Worm (Caenorhabditis elegans): Measurements from ENCODE around the gene cutl-24.

ce11 chrIV:187336-187735 is 22.5 kb downstream of the cutl-24 start:
- TF ChIP-seq tab-1 (GFP tag; IDR thresholded peaks at IDR 0.05) (no peak), ref-1 (GFP tag; conservative IDR thresholded peaks at IDR 0.05) (no peak), cog-1 (tag; optimal IDR thresholded peaks at IDR 0.05) (no peak), T22C8.4 (GFP tag; IDR thresholded peaks at IDR 0.05) (no peak), ztf-29 (GFP tag; IDR thresholded peaks at IDR 0.05) (no peak), flt-1 (GFP tag; IDR thresholded peaks at IDR 0.05) (no peak)

All from whole organism, midembryonic.